Fruit fly (Drosophila melanogaster): ENCODE results near the gene tHMG2.

tHMG2 gene

DNA sequence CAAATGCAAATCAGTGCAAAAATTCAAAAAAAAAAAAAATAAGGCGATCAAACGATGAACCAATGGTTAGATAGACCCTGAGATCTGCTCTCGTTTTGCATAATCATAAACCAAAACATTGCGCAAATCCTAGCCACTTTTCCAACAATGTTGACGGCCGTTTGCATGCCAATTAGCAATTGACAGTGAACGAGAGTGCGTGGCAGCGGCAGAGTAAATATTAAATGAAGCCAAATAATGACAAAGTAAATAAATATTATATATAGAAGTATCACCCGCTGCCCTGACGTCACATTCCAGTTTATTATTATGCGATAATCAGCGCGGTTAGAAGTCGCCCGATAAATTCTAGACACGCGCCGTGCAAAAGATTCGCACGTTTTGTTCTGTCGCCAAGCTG lies 43.2 kb downstream of the tHMG2 start:
- TF ChIP-seq esn (GFP tag; optimal IDR thresholded peaks at IDR 0.05) (no peak), fd85E (GFP tag; optimal IDR thresholded peaks at IDR 0.05) (no peak), fkh (GFP tag; optimal IDR thresholded peaks at IDR 0.05) (peak; percentile 64)

DNA sequence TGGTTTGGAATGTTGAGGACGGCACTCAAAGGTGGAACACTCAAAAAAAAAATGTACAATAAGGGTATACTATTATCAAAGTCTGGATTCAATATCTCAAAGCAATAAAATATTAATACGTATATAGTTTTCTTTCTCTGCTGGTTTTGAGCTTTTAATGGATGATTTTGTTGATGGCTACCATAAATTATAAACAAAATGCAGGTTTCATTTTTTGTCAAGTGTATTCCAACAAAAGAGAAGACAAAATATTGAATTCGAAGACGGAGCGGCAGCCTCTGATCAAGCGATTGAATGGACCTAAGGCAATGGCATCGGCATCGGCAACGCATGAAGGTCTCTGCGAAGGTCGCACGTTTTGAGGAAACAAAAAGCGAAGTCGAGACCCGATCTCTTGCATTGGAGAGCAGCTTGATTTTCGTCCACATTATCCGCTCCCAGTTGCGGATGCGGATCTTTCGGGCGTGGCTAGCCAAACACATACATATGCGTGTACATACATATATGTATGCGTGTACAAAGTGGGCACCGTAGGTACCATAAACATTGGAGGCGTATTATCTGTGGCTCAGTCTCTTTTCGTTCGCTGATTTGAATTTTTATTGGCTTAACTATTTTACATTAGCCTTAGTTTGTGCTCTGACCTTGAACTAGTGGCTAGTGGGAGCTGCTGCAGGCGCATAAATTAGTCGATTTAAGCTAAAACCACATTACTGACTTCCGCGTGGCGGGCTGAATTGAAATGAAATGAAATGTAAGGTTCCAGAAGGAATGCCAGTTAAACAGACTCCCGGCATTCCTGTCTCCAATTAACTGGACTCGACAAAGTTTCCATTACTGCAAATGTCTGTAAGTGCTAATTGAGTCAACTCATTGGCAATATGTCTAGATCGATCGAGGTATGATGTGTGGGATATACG lies 44.0 kb downstream of the tHMG2 start:
- TF ChIP-seq CG8632 (GFP tag; optimal IDR thresholded peaks at IDR 0.05) (peak; percentile 74), CG3032 (tag; optimal IDR thresholded peaks at IDR 0.05) (peak; percentile 82), Sox15 (GFP tag; optimal IDR thresholded peaks at IDR 0.05) (peak; percentile 57), ss (GFP tag; optimal IDR thresholded peaks at IDR 0.05) (peak; percentile 71 to 73), CG16779 (tag; optimal IDR thresholded peaks at IDR 0.05) (peak; percentile 32), salr (GFP tag; optimal IDR thresholded peaks at IDR 0.05) (peak in 1 of 2 experiments; percentile 66), CG34406 (GFP tag; optimal IDR thresholded peaks at IDR 0.05) (peak; percentile 72), Gug (GFP tag; IDR thresholded peaks at IDR 0.05) (no peak), CG6792 (GFP tag; optimal IDR thresholded peaks at IDR 0.05) (peak; percentile 73), CG11902 (GFP tag; optimal IDR thresholded peaks at IDR 0.05) (peak; percentile 54), CG31627 (GFP tag; optimal IDR thresholded peaks at IDR 0.05) (peak; percentile 28), Hr4 (GFP tag; optimal IDR thresholded peaks at IDR 0.05) (peak; percentile 18), eg (GFP tag; IDR thresholded peaks at IDR 0.05) (no peak), cyc (GFP tag; optimal IDR thresholded peaks at IDR 0.05) (peak; percentile 49), CG1621 (tag; optimal IDR thresholded peaks at IDR 0.05) (peak; percentile 77), CG32006 (GFP tag; optimal IDR thresholded peaks at IDR 0.05) (no peak), OdsH (GFP tag; optimal IDR thresholded peaks at IDR 0.05) (peak; percentile 66), pdm3 (GFP tag; optimal IDR thresholded peaks at IDR 0.05) (peak; percentile 71), CG6854 (GFP tag; optimal IDR thresholded peaks at IDR 0.05) (no peak), fkh (GFP tag; optimal IDR thresholded peaks at IDR 0.05) (no peak), CG6808 (GFP tag; optimal IDR thresholded peaks at IDR 0.05) (peak; percentile 80), CG6276 (GFP tag; optimal IDR thresholded peaks at IDR 0.05) (no peak), Met (GFP tag; optimal IDR thresholded peaks at IDR 0.05) (peak; percentile 57), topi (GFP tag; optimal IDR thresholded peaks at IDR 0.05) (peak; percentile 50), CG8119 (GFP tag; IDR thresholded peaks at IDR 0.05) (no peak), CG8319 (GFP tag; optimal IDR thresholded peaks at IDR 0.05) (peak; percentile 44), Smox (GFP tag; optimal IDR thresholded peaks at IDR 0.05) (no peak), Sox102F (GFP tag; optimal IDR thresholded peaks at IDR 0.05) (peak; percentile 28), CG7368 (GFP tag; optimal IDR thresholded peaks at IDR 0.05) (peak; percentile 74), Lpt (GFP tag; optimal IDR thresholded peaks at IDR 0.05) (no peak), CG9139 (GFP tag; optimal IDR thresholded peaks at IDR 0.05) (peak; percentile 47), lz (GFP tag; optimal IDR thresholded peaks at IDR 0.05) (peak; percentile 32), Hr39 (GFP tag; optimal IDR thresholded peaks at IDR 0.05) (peak; percentile 34), CG15336 (GFP tag; IDR thresholded peaks at IDR 0.05) (no peak), dac (GFP tag; optimal IDR thresholded peaks at IDR 0.05) (no peak), dsx (GFP tag; optimal IDR thresholded peaks at IDR 0.05; ENCODE audit: poor library complexity, severe bottlenecking) (peak; percentile 79), net (GFP tag; optimal IDR thresholded peaks at IDR 0.05) (peak; percentile 46), Eip78C (GFP tag) (peak; percentile 94), esn (GFP tag; optimal IDR thresholded peaks at IDR 0.05) (peak; percentile 51), vri (GFP tag; optimal IDR thresholded peaks at IDR 0.05) (peak; percentile 8), CG10669 (GFP tag; optimal IDR thresholded peaks at IDR 0.05) (peak; percentile 79), CG6163 (GFP tag; IDR thresholded peaks at IDR 0.05) (peak; percentile 82), Eip75B (GFP tag; optimal IDR thresholded peaks at IDR 0.05) (peak; percentile 82), CG11762 (GFP tag; optimal IDR thresholded peaks at IDR 0.05; ENCODE audit: insufficient read depth) (peak; percentile 58), Ets96B (tag; optimal IDR thresholded peaks at IDR 0.05) (peak; percentile 85), CG11294 (GFP tag; IDR thresholded peaks at IDR 0.05) (no peak), achi (GFP tag; optimal IDR thresholded peaks at IDR 0.05) (peak; percentile 71)

Measured in whole organism, prepupa.